Fruit fly (Drosophila melanogaster): Measurements from ENCODE around the gene CG11345.

DNA sequence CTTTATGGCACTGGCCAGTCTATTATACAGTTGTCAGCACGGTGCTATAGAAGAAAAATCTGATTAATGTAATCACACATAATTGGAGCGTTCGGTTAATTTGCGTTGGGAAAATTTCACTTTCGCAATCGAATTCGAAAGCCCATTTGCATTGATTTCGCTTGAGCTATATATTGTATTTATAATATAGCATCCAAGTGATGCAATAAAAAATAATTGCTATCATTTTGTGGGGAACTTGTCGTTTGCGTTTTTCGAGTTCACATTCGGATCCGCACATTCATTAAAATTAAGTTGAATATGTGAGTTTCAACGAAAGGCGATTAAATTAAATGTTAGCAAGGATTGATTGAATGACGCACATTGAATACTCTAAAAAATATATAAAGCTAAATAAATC, 40.9 kb downstream of the CG11345 start:
- no peak for TF ChIP-seq lola (GFP tag; optimal IDR thresholded peaks at IDR 0.05)
- TF ChIP-seq CG8290 (GFP tag; optimal IDR thresholded peaks at IDR 0.05): no peak
- no peak for TF ChIP-seq CG8290 (tag; optimal IDR thresholded peaks at IDR 0.05)
- TF ChIP-seq psq (GFP tag; optimal IDR thresholded peaks at IDR 0.05): no peak
- TF ChIP-seq CG4617 (GFP tag; optimal IDR thresholded peaks at IDR 0.05; ENCODE audit: borderline replicate concordance): no peak
- no peak for TF ChIP-seq CG3726 (GFP tag; IDR thresholded peaks at IDR 0.05)
- no peak for TF ChIP-seq CG1529 (GFP tag; optimal IDR thresholded peaks at IDR 0.05)
